Worm (Caenorhabditis elegans) whole organism, late embryonic: Measurements from ENCODE around the gene T16G1.9.

Experiments used
- C08G9.2 ChIP-seq: sonication (generic microtip); optimal IDR thresholded peaks from 2 replicates; lab custom pipeline; 2016; ENCODE audit warnings: mild to moderate bottlenecking, missing genetic modification characterization, moderate library complexity, missing compliant biosample characterization
- C38D4.7 ChIP-seq: fragments of 200-800 bp; sonication (Bioruptor generic); optimal IDR thresholded peaks from 2 replicates; lab custom pipeline; 2018; ENCODE audit warnings: mild to moderate bottlenecking, missing genetic modification characterization, moderate library complexity, missing compliant biosample characterization
- K09A11.1 ChIP-seq: sonication (generic microtip); optimal IDR thresholded peaks from 2 replicates; lab custom pipeline; 2017; ENCODE audit warnings: antibody characterized with exemption, mild to moderate bottlenecking, missing genetic modification characterization, missing compliant biosample characterization; ENCODE audit not compliant: insufficient read depth
- T23F11.4 ChIP-seq: fragments of 200-800 bp; sonication (Bioruptor generic); optimal IDR thresholded peaks from 2 replicates; lab custom pipeline; 2018; ENCODE audit warnings: mild to moderate bottlenecking, missing genetic modification characterization, missing compliant biosample characterization
- Y22D7AL.16 ChIP-seq: sonication (generic microtip); optimal IDR thresholded peaks from 2 replicates; lab custom pipeline; 2016; ENCODE audit warnings: missing genetic modification characterization, missing compliant biosample characterization
- ahr-1 ChIP-seq: sonication (generic microtip); optimal IDR thresholded peaks from 2 replicates; lab custom pipeline; 2016; ENCODE audit warnings: missing genetic modification characterization, missing compliant biosample characterization
- ceh-14 ChIP-seq: sonication (generic microtip); optimal IDR thresholded peaks from 2 replicates; lab custom pipeline; 2016; ENCODE audit warnings: missing genotype, missing genetic modification characterization, missing compliant biosample characterization
- ceh-18 ChIP-seq: sonication (generic microtip); optimal IDR thresholded peaks from 2 replicates; lab custom pipeline; 2016; ENCODE audit warnings: missing genetic modification characterization, missing compliant biosample characterization
- ceh-19 ChIP-seq: fragments of 200-800 bp; sonication (Bioruptor generic); optimal IDR thresholded peaks from 2 replicates; lab custom pipeline; 2018; ENCODE audit warnings: mild to moderate bottlenecking, missing genetic modification characterization, missing compliant biosample characterization
- ceh-2 ChIP-seq: sonication (generic microtip); optimal IDR thresholded peaks from 2 replicates; lab custom pipeline; 2016; ENCODE audit warnings: missing genotype, missing genetic modification characterization, missing compliant biosample characterization
- ceh-24 ChIP-seq: sonication (generic microtip); optimal IDR thresholded peaks from 2 replicates; lab custom pipeline; 2016; ENCODE audit warnings: mild to moderate bottlenecking, missing genetic modification characterization, missing compliant biosample characterization
- ceh-31 ChIP-seq: sonication (generic microtip); optimal IDR thresholded peaks from 2 replicates; lab custom pipeline; 2016; ENCODE audit warnings: missing genetic modification characterization, missing compliant biosample characterization
- ceh-34 ChIP-seq: sonication (generic microtip); optimal IDR thresholded peaks from 2 replicates; lab custom pipeline; 2016; ENCODE audit warnings: mild to moderate bottlenecking, missing genetic modification characterization, missing compliant biosample characterization
- ceh-6 ChIP-seq: fragments of 200-800 bp; sonication (Bioruptor generic); optimal IDR thresholded peaks from 2 replicates; lab custom pipeline; 2018; ENCODE audit warnings: mild to moderate bottlenecking, missing genetic modification characterization, missing compliant biosample characterization
- ceh-9 ChIP-seq: sonication (generic microtip); optimal IDR thresholded peaks from 2 replicates; lab custom pipeline; 2016; ENCODE audit warnings: mild to moderate bottlenecking, missing genetic modification characterization, inconsistent platforms, missing compliant biosample characterization
- che-1 ChIP-seq: sonication (generic microtip); optimal IDR thresholded peaks from 2 replicates; lab custom pipeline; 2016; ENCODE audit warnings: mild to moderate bottlenecking, missing genetic modification characterization, missing compliant biosample characterization
- dve-1 ChIP-seq: sonication (generic microtip); optimal IDR thresholded peaks from 2 replicates; lab custom pipeline; 2017; ENCODE audit warnings: antibody characterized with exemption, mild to moderate bottlenecking, missing genetic modification characterization, missing compliant biosample characterization
- ets-4 ChIP-seq: sonication (generic microtip); optimal IDR thresholded peaks from 2 replicates; lab custom pipeline; 2016; ENCODE audit warnings: missing genetic modification characterization, missing compliant biosample characterization
- lim-6 ChIP-seq: sonication (generic microtip); optimal IDR thresholded peaks from 2 replicates; lab custom pipeline; 2016; ENCODE audit warnings: missing genetic modification characterization, missing compliant biosample characterization
- madf-2 ChIP-seq: sonication (generic microtip); optimal IDR thresholded peaks from 2 replicates; lab custom pipeline; 2017; ENCODE audit warnings: missing genetic modification characterization, missing compliant biosample characterization
- pat-9 ChIP-seq: fragments of 200-800 bp; sonication (Bioruptor generic); optimal IDR thresholded peaks from 2 replicates; lab custom pipeline; 2018; ENCODE audit warnings: mild to moderate bottlenecking, missing genetic modification characterization, moderate library complexity, missing compliant biosample characterization
- pha-2 ChIP-seq: sonication (generic microtip); optimal IDR thresholded peaks from 2 replicates; lab custom pipeline; 2017; ENCODE audit warnings: mild to moderate bottlenecking, missing genetic modification characterization, missing compliant biosample characterization
- pha-4 ChIP-seq: fragments of 150-350 bp; optimal IDR thresholded peaks from 2 replicates; lab custom pipeline; 2018; ENCODE audit warnings: missing biosample characterization, missing genetic modification reagents, missing genetic modification characterization
- pros-1 ChIP-seq: fragments of 150-350 bp; optimal IDR thresholded peaks from 2 replicates; lab custom pipeline; 2014; ENCODE audit warnings: missing biosample characterization, missing genetic modification reagents, missing genetic modification characterization
- sdc-2 ChIP-seq: sonication (generic microtip); optimal IDR thresholded peaks from 2 replicates; lab custom pipeline; 2016; ENCODE audit warnings: missing genotype, missing genetic modification characterization, missing compliant biosample characterization
- sox-2 ChIP-seq: fragments of 200-800 bp; sonication (Bioruptor generic); IDR thresholded peaks from 2 replicates; pipeline ENCODE4 v1.3.6; 2022; ENCODE audit warnings: missing genetic modification reagents, missing genetic modification characterization, missing compliant biosample characterization
- tbx-2 ChIP-seq: sonication (generic microtip); optimal IDR thresholded peaks from 2 replicates; lab custom pipeline; 2016; ENCODE audit warnings: missing genetic modification characterization, missing compliant biosample characterization
- tbx-7 ChIP-seq: sonication (generic microtip); optimal IDR thresholded peaks from 2 replicates; lab custom pipeline; 2016; ENCODE audit warnings: missing genotype, missing genetic modification characterization, missing compliant biosample characterization
- ttx-3 ChIP-seq: sonication (generic microtip); optimal IDR thresholded peaks from 2 replicates; lab custom pipeline; 2016; ENCODE audit warnings: missing genetic modification reagents, missing genetic modification characterization, missing compliant biosample characterization
- unc-3 ChIP-seq, 2 experiments: fragments of 200-800 bp in 1 of 2; sonication (Bioruptor generic) in 1 of 2; sonication (generic microtip) in 1 of 2; conservative IDR thresholded peaks in 1 of 2; optimal IDR thresholded peaks in 1 of 2; 2 replicates each; pipeline versions ENCODE4 v1.3.6 to Lab custom; 2016 to 2022; ENCODE audit warnings: missing compliant biosample characterization in 2 of 2, missing genetic modification characterization in 2 of 2, missing genetic modification reagents in 1 of 2
- unc-86 ChIP-seq: sonication (generic microtip); optimal IDR thresholded peaks from 2 replicates; lab custom pipeline; 2016; ENCODE audit warnings: missing genetic modification characterization, missing compliant biosample characterization
- zip-5 ChIP-seq: sonication (generic microtip); optimal IDR thresholded peaks from 2 replicates; lab custom pipeline; 2016; ENCODE audit warnings: missing genetic modification characterization, missing compliant biosample characterization

Gene T16G1.9

ce11 chrV:12952287-12952686, 1.6 kb upstream of the T16G1.9 start, which contains the start of gene pqn-68:
Gene pqn-68 (plus strand): TSS chrV:12952636.
- no peak for TF ChIP-seq unc-3 (GFP tag; conservative IDR thresholded peaks at IDR 0.05; lab: Robert Waterston, UW)
- no peak for TF ChIP-seq unc-3 (tag; optimal IDR thresholded peaks at IDR 0.05; lab: Kevin White, UChicago)
- no peak for TF ChIP-seq unc-86 (tag; lab: Kevin White, UChicago)
- peak; percentile 1 for TF ChIP-seq ets-4 (tag; lab: Kevin White, UChicago)
- TF ChIP-seq C38D4.7 (GFP tag; lab: Kevin White, UChicago), result no peak
- TF ChIP-seq T23F11.4, result no peak
- TF ChIP-seq K09A11.1, result no peak
- TF ChIP-seq ceh-2 (tag; lab: Kevin White, UChicago), result peak; percentile 10
- peak; percentile 4 for TF ChIP-seq ceh-31 (tag; lab: Kevin White, UChicago)
- TF ChIP-seq ceh-9 (tag; lab: Kevin White, UChicago), result no peak

DNA sequence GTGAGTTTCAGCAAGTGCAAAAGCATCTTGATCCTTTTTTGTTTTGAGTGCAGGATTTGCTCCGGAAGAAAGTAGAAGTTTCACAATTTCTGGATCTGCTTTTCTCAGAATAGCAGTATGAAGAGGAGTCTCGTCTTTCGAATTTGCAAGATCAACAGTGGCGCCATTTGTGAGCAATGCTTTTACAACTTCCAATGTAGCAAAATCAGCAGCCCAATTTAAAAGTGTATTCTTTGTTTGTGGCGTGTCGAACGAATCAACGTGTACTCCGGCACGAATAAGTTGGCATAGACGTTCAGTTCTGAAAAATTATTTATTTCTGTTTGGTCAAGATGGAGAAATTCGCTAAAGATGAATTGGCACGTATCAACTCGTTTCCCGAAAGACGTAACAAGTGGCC, 1.1 kb downstream of the T16G1.9 start, which contains the start of gene T16G1.13:
TSS of gene T16G1.13 (plus strand) at position 301 of the 400 bp plus-strand sequence.
- TF ChIP-seq ceh-19 (GFP tag; lab: Kevin White, UChicago), result no peak
- TF ChIP-seq ceh-24 (tag; lab: Kevin White, UChicago), result no peak
- no peak for TF ChIP-seq K09A11.1

- no peak for TF ChIP-seq lim-6 (tag; lab: Kevin White, UChicago)
- TF ChIP-seq zip-5 (tag; lab: Kevin White, UChicago), result no peak
- TF ChIP-seq sox-2 (GFP tag; lab: Robert Waterston, UW), result no peak
- no peak for TF ChIP-seq T23F11.4
- no peak for TF ChIP-seq tbx-2 (tag; lab: Kevin White, UChicago)
- no peak for TF ChIP-seq Y22D7AL.16
Observed at ce11 chrV:12944775-12945174, 5.9 kb downstream of the T16G1.9 start, which contains the start of gene grl-2. Gene grl-2 (plus strand): TSS chrV:12945075.

- TF ChIP-seq pros-1 (tag; lab: Kevin White, UChicago), result no peak
- no peak for TF ChIP-seq ceh-14
- no peak for TF ChIP-seq zip-5 (tag; lab: Kevin White, UChicago)
- TF ChIP-seq pat-9 (tag; lab: Kevin White, UChicago), result no peak
- no peak for TF ChIP-seq pha-2 (tag; lab: Kevin White, UChicago)
- TF ChIP-seq pha-4 (tag; lab: Kevin White, UChicago), result no peak
- no peak for TF ChIP-seq ceh-34
- no peak for TF ChIP-seq sox-2 (GFP tag; lab: Robert Waterston, UW)
- TF ChIP-seq che-1 (tag; lab: Kevin White, UChicago), result no peak
- TF ChIP-seq unc-3 (GFP tag; conservative IDR thresholded peaks at IDR 0.05; lab: Robert Waterston, UW), result no peak
- no peak for TF ChIP-seq unc-3 (tag; optimal IDR thresholded peaks at IDR 0.05; lab: Kevin White, UChicago)
- no peak for TF ChIP-seq dve-1 (tag; lab: Kevin White, UChicago)
- TF ChIP-seq sdc-2 (tag; lab: Kevin White, UChicago), result no peak
- no peak for TF ChIP-seq ahr-1
- no peak for TF ChIP-seq ceh-18 (tag; lab: Kevin White, UChicago)
- no peak for TF ChIP-seq madf-2 (tag; lab: Kevin White, UChicago)
Observed at ce11 chrV:12944229-12944628, 6.4 kb downstream of the T16G1.9 start, which contains the start of gene T16G1.3. Gene T16G1.3 (minus strand): TSS chrV:12944329.

ce11 chrV:12943399-12943798, 7.3 kb downstream of the T16G1.9 start:
- no peak for TF ChIP-seq ttx-3 (tag; lab: Kevin White, UChicago)
- no peak for TF ChIP-seq tbx-7
- no peak for TF ChIP-seq dve-1 (tag; lab: Kevin White, UChicago)
- no peak for TF ChIP-seq T23F11.4
- no peak for TF ChIP-seq C08G9.2 (tag; lab: Kevin White, UChicago)
- no peak for TF ChIP-seq ceh-31 (tag; lab: Kevin White, UChicago)
- TF ChIP-seq C38D4.7 (GFP tag; lab: Kevin White, UChicago), result no peak
- no peak for TF ChIP-seq ceh-6 (GFP tag; lab: Kevin White, UChicago)
- TF ChIP-seq che-1 (tag; lab: Kevin White, UChicago), result no peak
